Worm (Caenorhabditis elegans) whole organism, L1 larva: ENCODE data around the gene Y57E12AR.1.

Source experiments
- efl-1 ChIP-seq, 4 experiments: fragments of 150-350 bp; optimal IDR thresholded peaks in 3 of 4; peaks in 1 of 4; 1 replicate in 1 of 4; 2 replicates in 3 of 4; lab custom pipeline; 2014; ENCODE audit warnings: missing biosample characterization in 2 of 4, missing genetic modification characterization in 2 of 4, missing genetic modification reagents in 2 of 4
- jun-1 ChIP-seq: fragments of 150-350 bp; optimal IDR thresholded peaks from 2 replicates; lab custom pipeline; 2014; ENCODE audit warnings: missing biosample characterization, missing genetic modification reagents, missing genetic modification characterization
- lin-35 ChIP-seq, 2 experiments: fragments of 150-350 bp; optimal IDR thresholded peaks; 2 replicates each; lab custom pipeline; 2014; ENCODE audit warnings: missing biosample characterization in 2 of 2, missing genetic modification characterization in 2 of 2, missing genetic modification reagents in 2 of 2
- lsy-2 ChIP-seq, 2 experiments: fragments of 150-350 bp; optimal IDR thresholded peaks; 2 replicates each; lab custom pipeline; 2014; ENCODE audit warnings: missing biosample characterization in 2 of 2, missing genetic modification characterization in 2 of 2
- mdl-1 ChIP-seq, 2 experiments: fragments of 150-350 bp; optimal IDR thresholded peaks; 2 replicates each; lab custom pipeline; 2014 to 2017; ENCODE audit warnings: missing biosample characterization in 2 of 2, missing genetic modification characterization in 2 of 2, inconsistent platforms in 1 of 2
- nhr-19 ChIP-seq: fragments of 200-800 bp; sonication (Bioruptor generic); conservative IDR thresholded peaks from 2 replicates; pipeline ENCODE4 v1.3.6; 2022; ENCODE audit warnings: missing genetic modification characterization, missing compliant biosample characterization
- nhr-77 ChIP-seq: fragments of 150-350 bp; optimal IDR thresholded peaks from 2 replicates; lab custom pipeline; 2014; ENCODE audit warnings: missing biosample characterization, missing genetic modification characterization
- snu-23 ChIP-seq: sonication (generic microtip); optimal IDR thresholded peaks from 2 replicates; lab custom pipeline; 2016; ENCODE audit warnings: missing genetic modification characterization, missing compliant biosample characterization

ce11 chrV:7110370-7110769, 45.2 kb upstream of the Y57E12AR.1 start:
- TF ChIP-seq nhr-77 (no peak), jun-1 (tag; lab: Kevin White, UChicago) (no peak), lin-35 (GFP tag; optimal IDR thresholded peaks at IDR 0.05; lab: Kevin White, UChicago) (no peak), mdl-1 (tag; optimal IDR thresholded peaks at IDR 0.05; lab: Kevin White, UChicago) (no peak), nhr-19 (GFP tag; lab: Robert Waterston, UW) (no peak), efl-1 (optimal IDR thresholded peaks at IDR 0.05; lab: Kevin White, UChicago) (no peak), efl-1 (GFP tag; optimal IDR thresholded peaks at IDR 0.05 in 1 of 2; lab: Kevin White, UChicago) (no peak), lsy-2 (tag; optimal IDR thresholded peaks at IDR 0.05; lab: Kevin White, UChicago) (no peak), snu-23 (no peak)
